1 fruit fly cellular context compared by ENCODE assay signal in genomic region chr3R:28118111-28118510, dm6.
A peak's percentile ranks its signal among the peaks of the same experiment; 100 is the strongest.
TF ChIP-seq lines count a peak whose summit lies in the region.

No protein-coding gene starts in this region.

TF ChIP-seq in whole organism, embryonic, 481 proteins besides CTCF, POLR2A, EP300 and RAD21 (continued from another document):
- TF ChIP-seq CG10959 (GFP tag; IDR thresholded peaks at IDR 0.05; lab: Robert Waterston, UW) (no peak), CG14441 (GFP tag; IDR thresholded peaks at IDR 0.05; lab: Robert Waterston, UW) (0 out of 2 replicates have a peak, but pooled peaks have one; percentile 20), CG17359 (tag; optimal IDR thresholded peaks at IDR 0.05; lab: Kevin White, UChicago) (peak; percentile 67), grau (tag; optimal IDR thresholded peaks at IDR 0.05; lab: Kevin White, UChicago) (peak; percentile 29), slbo (GFP tag; IDR thresholded peaks at IDR 0.05; lab: Robert Waterston, UW) (peak; percentile 51), Mrtf (GFP tag; IDR thresholded peaks at IDR 0.05; lab: Robert Waterston, UW) (0 out of 3 replicates have a peak, but pooled peaks have one; percentile 40), Hmx (GFP tag; optimal IDR thresholded peaks at IDR 0.05; lab: Kevin White, UChicago) (no peak), Hr51 (GFP tag; optimal IDR thresholded peaks at IDR 0.05; lab: Kevin White, UChicago) (peak in 1 of 2 experiments; percentile 56), abd-A (tag; optimal IDR thresholded peaks at IDR 0.05; lab: Kevin White, UChicago) (peak; percentile 50), nmo (GFP tag; optimal IDR thresholded peaks at IDR 0.05; lab: Kevin White, UChicago) (peak; percentile 7), Atf6 (GFP tag; IDR thresholded peaks at IDR 0.05; lab: Robert Waterston, UW) (peak; percentile 27; the same call in 1 of the 2 replicates), zfh1 (GFP tag; IDR thresholded peaks at IDR 0.05; lab: Robert Waterston, UW) (no peak), CG2678 (tag; optimal IDR thresholded peaks at IDR 0.05; lab: Kevin White, UChicago) (peak; percentile 53), row (GFP tag; IDR thresholded peaks at IDR 0.05; lab: Robert Waterston, UW) (peak; percentile 69), ftz-f1 (GFP tag; optimal IDR thresholded peaks at IDR 0.05; lab: Kevin White, UChicago) (no peak), mam (GFP tag; optimal IDR thresholded peaks at IDR 0.05; lab: Kevin White, UChicago) (peak; percentile 24), PHDP (tag; optimal IDR thresholded peaks at IDR 0.05; lab: Kevin White, UChicago) (peak; percentile 6), gem (tag; optimal IDR thresholded peaks at IDR 0.05; lab: Kevin White, UChicago) (peak; percentile 48), CG7357 (GFP tag; IDR thresholded peaks at IDR 0.05; lab: Robert Waterston, UW) (0 out of 3 replicates have a peak, but pooled peaks have one; percentile 50), bsh (GFP tag; optimal IDR thresholded peaks at IDR 0.05; lab: Kevin White, UChicago) (peak in 1 of 2 experiments; percentile 31), HHEX (GFP tag; optimal IDR thresholded peaks at IDR 0.05; lab: Kevin White, UChicago) (peak; percentile 9), Fer1 (GFP tag; optimal IDR thresholded peaks at IDR 0.05; lab: Kevin White, UChicago) (peak; percentile 76), CoRest (tag; optimal IDR thresholded peaks at IDR 0.05; lab: Kevin White, UChicago) (peak; percentile 56), CG12236 (GFP tag; optimal IDR thresholded peaks at IDR 0.05; lab: Kevin White, UChicago) (no peak), CG6689 (GFP tag; IDR thresholded peaks at IDR 0.05; lab: Robert Waterston, UW) (0 out of 2 replicates have a peak, but pooled peaks have one; percentile 9), MBD-R2 (GFP tag; IDR thresholded peaks at IDR 0.05; lab: Robert Waterston, UW) (peak; percentile 20; the same call in 1 of the 2 replicates), caup (GFP tag; optimal IDR thresholded peaks at IDR 0.05; lab: Kevin White, UChicago; ENCODE audit: severe bottlenecking) (peak; percentile 33), fd3F (GFP tag; optimal IDR thresholded peaks at IDR 0.05; lab: Kevin White, UChicago) (peak; percentile 2), CG15011 (GFP tag; optimal IDR thresholded peaks at IDR 0.05; lab: Kevin White, UChicago) (peak; percentile 1), CG13424 (tag; optimal IDR thresholded peaks at IDR 0.05; lab: Kevin White, UChicago) (peak; percentile 57), unpg (GFP tag; optimal IDR thresholded peaks at IDR 0.05; lab: Kevin White, UChicago) (peak; percentile 22), CG12071 (GFP tag; optimal IDR thresholded peaks at IDR 0.05; lab: Kevin White, UChicago) (peak; percentile 19), dmrt11E (tag; optimal IDR thresholded peaks at IDR 0.05; lab: Kevin White, UChicago) (no peak), Max (GFP tag; optimal IDR thresholded peaks at IDR 0.05; lab: Kevin White, UChicago) (no peak), CG14014 (GFP tag; IDR thresholded peaks at IDR 0.05; lab: Robert Waterston, UW) (peak; percentile 40; the same call in 1 of the 2 replicates), Oli (tag; optimal IDR thresholded peaks at IDR 0.05; lab: Kevin White, UChicago) (peak; percentile 42), CG10147 (GFP tag; optimal IDR thresholded peaks at IDR 0.05; lab: Kevin White, UChicago) (peak; percentile 40), HLH3B (GFP tag; IDR thresholded peaks at IDR 0.05; lab: Robert Waterston, UW) (peak; percentile 62; the same call in 1 of the 2 replicates), scrt (GFP tag; optimal IDR thresholded peaks at IDR 0.05; lab: Kevin White, UChicago) (peak; percentile 53), Hmr (GFP tag; optimal IDR thresholded peaks at IDR 0.05; lab: Kevin White, UChicago) (peak; percentile 63), CG7987 (GFP tag; optimal IDR thresholded peaks at IDR 0.05; lab: Kevin White, UChicago) (no peak), CG9215 (GFP tag; IDR thresholded peaks at IDR 0.05; lab: Robert Waterston, UW) (peak; percentile 31; the same call in 1 of the 2 replicates), Blimp-1 (GFP tag; optimal IDR thresholded peaks at IDR 0.05; lab: Kevin White, UChicago) (peak; percentile 40), fd96Cb (tag; optimal IDR thresholded peaks at IDR 0.05; lab: Kevin White, UChicago) (peak; percentile 11), CG11504 (tag; optimal IDR thresholded peaks at IDR 0.05; lab: Kevin White, UChicago) (peak; percentile 66), CG17385 (GFP tag; optimal IDR thresholded peaks at IDR 0.05; lab: Kevin White, UChicago) (peak; percentile 25), CG5245 (GFP tag; optimal IDR thresholded peaks at IDR 0.05; lab: Kevin White, UChicago) (no peak), CG3281 (GFP tag; optimal IDR thresholded peaks at IDR 0.05; lab: Kevin White, UChicago) (peak; percentile 42), CG31365 (tag; optimal IDR thresholded peaks at IDR 0.05; lab: Kevin White, UChicago) (peak; percentile 1), Sox100B (GFP tag; optimal IDR thresholded peaks at IDR 0.05; lab: Kevin White, UChicago) (peak; percentile 12), CG7556 (GFP tag; optimal IDR thresholded peaks at IDR 0.05; lab: Kevin White, UChicago) (peak; percentile 39), Antp (GFP tag; optimal IDR thresholded peaks at IDR 0.05; lab: Kevin White, UChicago) (peak; percentile 38), al (GFP tag; IDR thresholded peaks at IDR 0.05; lab: Robert Waterston, UW) (0 out of 2 replicates have a peak, but pooled peaks have one; percentile 8), Meics (GFP tag; optimal IDR thresholded peaks at IDR 0.05; lab: Kevin White, UChicago) (peak; percentile 16), tin (GFP tag; optimal IDR thresholded peaks at IDR 0.05; lab: Kevin White, UChicago) (peak; percentile 21), CG32767 (GFP tag; IDR thresholded peaks at IDR 0.05; lab: Robert Waterston, UW) (peak; percentile 54; the same call in 1 of the 2 replicates), Dip2 (GFP tag; IDR thresholded peaks at IDR 0.05; lab: Robert Waterston, UW) (no peak)
